Worm (Caenorhabditis elegans) whole organism, L1 larva: ENCODE data around the gene C48B4.12.

Experiments
- C34B4.2 ChIP-seq: sonication (generic microtip); optimal IDR thresholded peaks from 2 replicates; lab custom pipeline; 2017; ENCODE audit warnings: mild to moderate bottlenecking, missing genetic modification characterization, missing compliant biosample characterization
- F16B12.6 ChIP-seq: fragments of 150-350 bp; optimal IDR thresholded peaks from 2 replicates; lab custom pipeline; 2014; ENCODE audit warnings: missing biosample characterization, missing genetic modification characterization
- alr-1 ChIP-seq: fragments of 200-800 bp; sonication (Bioruptor generic); optimal IDR thresholded peaks from 2 replicates; lab custom pipeline; 2018; ENCODE audit warnings: borderline replicate concordance, mild to moderate bottlenecking, missing genetic modification characterization, missing compliant biosample characterization
- aly-2 ChIP-seq: fragments of 150-350 bp; optimal IDR thresholded peaks from 2 replicates; lab custom pipeline; 2014; ENCODE audit warnings: missing biosample characterization, missing genetic modification characterization
- ama-1 ChIP-seq: fragments of 150-350 bp; optimal IDR thresholded peaks from 2 replicates; lab custom pipeline; 2014
- blmp-1 ChIP-seq: fragments of 150-350 bp; optimal IDR thresholded peaks from 2 replicates; lab custom pipeline; 2014; ENCODE audit warnings: missing biosample characterization, missing genetic modification characterization
- ceh-8 ChIP-seq: fragments of 200-800 bp; sonication (Bioruptor generic); optimal IDR thresholded peaks from 2 replicates; lab custom pipeline; 2018; ENCODE audit warnings: mild to moderate bottlenecking, missing genetic modification characterization, moderate library complexity, missing compliant biosample characterization
- ceh-82 ChIP-seq, 3 experiments: fragments of 150-350 bp in 1 of 3; sonication (generic microtip) in 2 of 3; optimal IDR thresholded peaks; 2 replicates each; lab custom pipeline; 2014 to 2017; ENCODE audit warnings: missing biosample characterization in 3 of 3, missing genetic modification characterization in 3 of 3
- dpl-1 ChIP-seq, 3 experiments: fragments of 150-350 bp in 2 of 3; sonication (generic microtip) in 1 of 3; optimal IDR thresholded peaks; 2 replicates each; lab custom pipeline; 2014 to 2017; ENCODE audit warnings: missing biosample characterization in 3 of 3, missing genetic modification characterization in 3 of 3, missing genetic modification reagents in 3 of 3
- dsc-1 ChIP-seq: sonication (generic microtip); optimal IDR thresholded peaks from 2 replicates; lab custom pipeline; 2016; ENCODE audit warnings: mild to moderate bottlenecking, missing genetic modification characterization, missing compliant biosample characterization
- efl-1 ChIP-seq, 4 experiments: fragments of 150-350 bp; optimal IDR thresholded peaks in 3 of 4; peaks in 1 of 4; 1 replicate in 1 of 4; 2 replicates in 3 of 4; lab custom pipeline; 2014; ENCODE audit warnings: missing biosample characterization in 2 of 4, missing genetic modification characterization in 2 of 4, missing genetic modification reagents in 2 of 4
- efl-3 ChIP-seq: fragments of 200-800 bp; sonication (Bioruptor generic); optimal IDR thresholded peaks from 2 replicates; lab custom pipeline; 2018; ENCODE audit warnings: mild to moderate bottlenecking, missing genetic modification characterization, missing compliant biosample characterization
- egl-13 ChIP-seq: sonication (generic microtip); optimal IDR thresholded peaks from 2 replicates; lab custom pipeline; 2016; ENCODE audit warnings: missing genotype, missing genetic modification reagents, missing genetic modification characterization, missing compliant biosample characterization
- elt-2 ChIP-seq: sonication (generic microtip); optimal IDR thresholded peaks from 2 replicates; lab custom pipeline; 2016; ENCODE audit warnings: missing genetic modification characterization, mild to moderate bottlenecking, inconsistent platforms, missing compliant biosample characterization, missing genetic modification reagents
- ets-5 ChIP-seq: fragments of 200-800 bp; sonication (Bioruptor generic); IDR thresholded peaks from 2 replicates; pipeline ENCODE4 v1.3.6; 2022; ENCODE audit warnings: missing genetic modification characterization, missing compliant biosample characterization
- fkh-10 ChIP-seq: sonication (generic microtip); optimal IDR thresholded peaks from 2 replicates; lab custom pipeline; 2017; ENCODE audit warnings: missing biosample characterization, missing genetic modification reagents, missing genetic modification characterization
- fos-1 ChIP-seq: fragments of 150-350 bp; optimal IDR thresholded peaks from 2 replicates; lab custom pipeline; 2014; ENCODE audit warnings: missing biosample characterization, missing genetic modification characterization
- grh-1 ChIP-seq: fragments of 200-800 bp; sonication (Bioruptor generic); IDR thresholded peaks from 2 replicates; pipeline ENCODE4 v1.3.6; 2022; ENCODE audit warnings: missing genetic modification reagents, missing genetic modification characterization, missing compliant biosample characterization
- lin-14 ChIP-seq: fragments of 200-800 bp; sonication (Bioruptor generic); optimal IDR thresholded peaks from 2 replicates; lab custom pipeline; 2018; ENCODE audit warnings: mild to moderate bottlenecking, missing genetic modification characterization, moderate library complexity, missing compliant biosample characterization
- lin-15B ChIP-seq: fragments of 150-350 bp; sonication (generic microtip); optimal IDR thresholded peaks from 3 replicates; lab custom pipeline; 2014; ENCODE audit warnings: missing biosample characterization, missing genetic modification characterization
- lin-39 ChIP-seq: fragments of 150-350 bp; optimal IDR thresholded peaks from 2 replicates; lab custom pipeline; 2014; ENCODE audit warnings: missing biosample characterization, missing genetic modification reagents, missing genetic modification characterization
- lsy-2 ChIP-seq, 2 experiments: fragments of 150-350 bp; optimal IDR thresholded peaks; 2 replicates each; lab custom pipeline; 2014; ENCODE audit warnings: missing biosample characterization in 2 of 2, missing genetic modification characterization in 2 of 2
- mab-9 ChIP-seq: fragments of 200-800 bp; sonication (Bioruptor generic); IDR thresholded peaks from 2 replicates; pipeline ENCODE4 v1.3.6; 2022; ENCODE audit warnings: missing genetic modification reagents, missing genetic modification characterization, missing compliant biosample characterization
- mdl-1 ChIP-seq, 2 experiments: fragments of 150-350 bp; optimal IDR thresholded peaks; 2 replicates each; lab custom pipeline; 2014 to 2017; ENCODE audit warnings: missing biosample characterization in 2 of 2, missing genetic modification characterization in 2 of 2, inconsistent platforms in 1 of 2
- mef-2 ChIP-seq: fragments of 150-350 bp; optimal IDR thresholded peaks from 2 replicates; lab custom pipeline; 2014; ENCODE audit warnings: missing biosample characterization, missing genetic modification characterization
- mep-1 ChIP-seq: fragments of 150-350 bp; optimal IDR thresholded peaks from 2 replicates; lab custom pipeline; 2014; ENCODE audit warnings: missing biosample characterization, missing genetic modification characterization
- nhr-12 ChIP-seq: sonication (generic microtip); optimal IDR thresholded peaks from 2 replicates; lab custom pipeline; 2017; ENCODE audit warnings: missing biosample characterization, missing genetic modification characterization
- nhr-19 ChIP-seq: fragments of 200-800 bp; sonication (Bioruptor generic); conservative IDR thresholded peaks from 2 replicates; pipeline ENCODE4 v1.3.6; 2022; ENCODE audit warnings: missing genetic modification characterization, missing compliant biosample characterization
- nhr-20 ChIP-seq: sonication (generic microtip); optimal IDR thresholded peaks from 2 replicates; lab custom pipeline; 2016; ENCODE audit warnings: mild to moderate bottlenecking, missing genetic modification characterization, missing compliant biosample characterization
- nhr-28 ChIP-seq: fragments of 150-350 bp; optimal IDR thresholded peaks from 2 replicates; lab custom pipeline; 2014; ENCODE audit warnings: missing biosample characterization, missing genetic modification characterization
- nhr-47 ChIP-seq: sonication (generic microtip); optimal IDR thresholded peaks from 2 replicates; lab custom pipeline; 2016; ENCODE audit warnings: mild to moderate bottlenecking, missing genetic modification characterization, moderate library complexity, missing compliant biosample characterization
- nhr-71 ChIP-seq: sonication (generic microtip); optimal IDR thresholded peaks from 2 replicates; lab custom pipeline; 2016; ENCODE audit warnings: mild to moderate bottlenecking, missing genetic modification characterization, moderate library complexity, missing compliant biosample characterization
- nhr-77 ChIP-seq: fragments of 150-350 bp; optimal IDR thresholded peaks from 2 replicates; lab custom pipeline; 2014; ENCODE audit warnings: missing biosample characterization, missing genetic modification characterization
- nhr-84 ChIP-seq: sonication (generic microtip); optimal IDR thresholded peaks from 2 replicates; lab custom pipeline; 2017; ENCODE audit warnings: missing biosample characterization, missing genetic modification characterization
- nhr-85 ChIP-seq: sonication (generic microtip); peaks from one replicate; lab custom pipeline; 2016; ENCODE audit warnings: missing genetic modification characterization, inconsistent platforms, missing compliant biosample characterization
- nhr-90 ChIP-seq: sonication (generic microtip); optimal IDR thresholded peaks from 2 replicates; lab custom pipeline; 2016; ENCODE audit warnings: mild to moderate bottlenecking, missing genetic modification characterization, missing compliant biosample characterization; ENCODE audit not compliant: poor library complexity
- snpc-4 ChIP-seq: fragments of 150-350 bp; optimal IDR thresholded peaks from 2 replicates; lab custom pipeline; 2014; ENCODE audit warnings: missing biosample characterization, missing genetic modification characterization
- sox-4 ChIP-seq: sonication (generic microtip); optimal IDR thresholded peaks from 2 replicates; lab custom pipeline; 2016; ENCODE audit warnings: missing genetic modification characterization, missing compliant biosample characterization
- sup-37 ChIP-seq: fragments of 200-800 bp; sonication (Bioruptor generic); optimal IDR thresholded peaks from 2 replicates; lab custom pipeline; 2018; ENCODE audit warnings: mild to moderate bottlenecking, missing genetic modification characterization, missing compliant biosample characterization
- tlp-1 ChIP-seq: fragments of 150-350 bp; optimal IDR thresholded peaks from 2 replicates; lab custom pipeline; 2014; ENCODE audit warnings: missing biosample characterization, missing genetic modification characterization
- unc-30 ChIP-seq: sonication (generic microtip); optimal IDR thresholded peaks from 2 replicates; lab custom pipeline; 2017; ENCODE audit warnings: missing biosample characterization, missing genetic modification characterization
- unc-86 ChIP-seq: sonication (generic microtip); optimal IDR thresholded peaks from 2 replicates; lab custom pipeline; 2016; ENCODE audit warnings: missing genetic modification characterization, missing compliant biosample characterization
- vab-15 ChIP-seq: sonication (generic microtip); optimal IDR thresholded peaks from 2 replicates; lab custom pipeline; 2017; ENCODE audit warnings: missing genotype, mild to moderate bottlenecking, missing genetic modification characterization, missing compliant biosample characterization
- xbp-1 ChIP-seq: sonication (generic microtip); optimal IDR thresholded peaks from 2 replicates; lab custom pipeline; 2016; ENCODE audit warnings: missing genetic modification characterization, missing compliant biosample characterization
- ztf-11 ChIP-seq, 2 experiments: sonication (generic microtip); optimal IDR thresholded peaks; 2 replicates each; lab custom pipeline; 2016 to 2017; ENCODE audit warnings: missing genetic modification characterization in 2 of 2, missing biosample characterization in 1 of 2, missing compliant biosample characterization in 1 of 2
- ztf-4 ChIP-seq: fragments of 150-350 bp; optimal IDR thresholded peaks from 2 replicates; lab custom pipeline; 2014; ENCODE audit warnings: missing biosample characterization, missing genetic modification characterization

Gene C48B4.12

DNA sequence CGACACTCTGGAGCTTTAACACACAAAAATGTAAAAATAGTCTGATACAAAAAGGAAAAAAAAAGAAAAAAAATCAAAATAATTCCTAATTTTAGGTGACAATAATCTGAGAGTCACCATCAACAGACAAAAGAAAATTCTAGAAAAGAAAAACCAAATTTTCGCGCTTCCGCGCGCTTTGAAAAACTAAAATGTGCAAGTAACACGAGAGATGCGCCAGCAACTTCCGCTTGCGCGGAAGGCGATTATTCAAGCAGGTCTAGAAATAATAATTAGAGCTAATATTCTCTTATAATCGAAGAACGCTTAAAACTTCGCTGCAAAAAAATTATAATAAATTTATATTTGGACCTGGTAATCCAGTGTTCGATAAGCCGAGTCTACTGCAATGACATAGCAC lies 19.8 kb downstream of the C48B4.12 start:
- TF ChIP-seq ceh-82 (tag; optimal IDR thresholded peaks at IDR 0.05; lab: Kevin White, UChicago) (no peak), sup-37 (GFP tag; lab: Kevin White, UChicago) (no peak), mep-1 (tag; lab: Kevin White, UChicago) (no peak), efl-1 (optimal IDR thresholded peaks at IDR 0.05; lab: Kevin White, UChicago) (no peak), efl-1 (GFP tag; optimal IDR thresholded peaks at IDR 0.05 in 1 of 2; lab: Kevin White, UChicago) (peak in 1 of 2 experiments; percentile 17), aly-2 (tag; lab: Kevin White, UChicago) (no peak), sox-4 (no peak), nhr-20 (tag; lab: Kevin White, UChicago) (no peak), mef-2 (tag; lab: Kevin White, UChicago) (no peak)

ce11 chrIII:9617599-9618262 lies 20.6 kb downstream of the C48B4.12 start:
- TF ChIP-seq unc-30 (tag; lab: Kevin White, UChicago), result no peak
- TF ChIP-seq nhr-85 (tag; lab: Kevin White, UChicago), result peak; percentile 67
- no peak for TF ChIP-seq nhr-19
- TF ChIP-seq lin-14 (GFP tag; lab: Kevin White, UChicago), result peak; percentile 1
- TF ChIP-seq C34B4.2 (tag; lab: Kevin White, UChicago), result no peak
- no peak for TF ChIP-seq unc-86
- TF ChIP-seq fos-1 (tag; lab: Kevin White, UChicago), result no peak
- peak; percentile 13 for TF ChIP-seq blmp-1
- TF ChIP-seq grh-1 (GFP tag; lab: Robert Waterston, UW), result no peak
- TF ChIP-seq mep-1 (tag; lab: Kevin White, UChicago), result peak; percentile 17
- TF ChIP-seq dpl-1 (GFP tag; optimal IDR thresholded peaks at IDR 0.05; lab: Kevin White, UChicago), result peak in 1 of 3 experiments; percentile 8
- TF ChIP-seq efl-1 (optimal IDR thresholded peaks at IDR 0.05; lab: Kevin White, UChicago), result no peak
- peak in 1 of 2 experiments; percentile 16 for TF ChIP-seq efl-1 (GFP tag; optimal IDR thresholded peaks at IDR 0.05 in 1 of 2; lab: Kevin White, UChicago)
- TF ChIP-seq lin-15B (tag; lab: Kevin White, UChicago), result no peak
- no peak for TF ChIP-seq ets-5 (GFP tag; lab: Robert Waterston, UW)
- no peak for TF ChIP-seq ztf-11 (tag; optimal IDR thresholded peaks at IDR 0.05; lab: Kevin White, UChicago)
- TF ChIP-seq dsc-1 (tag; lab: Kevin White, UChicago), result no peak

- TF ChIP-seq C34B4.2 (tag; lab: Kevin White, UChicago) (no peak), egl-13 (tag; lab: Kevin White, UChicago) (peak; percentile 51), lin-39 (tag; lab: Kevin White, UChicago) (peak; percentile 2), snpc-4 (tag; lab: Kevin White, UChicago) (peak; percentile 50), xbp-1 (tag; lab: Kevin White, UChicago) (peak; percentile 77), F16B12.6 (tag; lab: Kevin White, UChicago) (peak; percentile 41), nhr-71 (peak; percentile 98), ets-5 (GFP tag; lab: Robert Waterston, UW) (no peak), nhr-90 (tag; lab: Kevin White, UChicago) (peak; percentile 85), tlp-1 (tag; lab: Kevin White, UChicago) (no peak), ceh-82 (tag; optimal IDR thresholded peaks at IDR 0.05; lab: Kevin White, UChicago) (peak; percentile 51 to 81 (median 70)), nhr-28 (tag; lab: Kevin White, UChicago) (no peak), mab-9 (GFP tag; lab: Robert Waterston, UW) (peak; percentile 28), lsy-2 (tag; optimal IDR thresholded peaks at IDR 0.05; lab: Kevin White, UChicago) (peak; percentile 82 to 93), mdl-1 (tag; optimal IDR thresholded peaks at IDR 0.05; lab: Kevin White, UChicago) (peak; percentile 86 to 99), elt-2 (peak; percentile 65), alr-1 (tag; lab: Kevin White, UChicago) (no peak), aly-2 (tag; lab: Kevin White, UChicago) (peak; percentile 33), nhr-47 (tag; lab: Kevin White, UChicago) (peak; percentile 93), ama-1 (no peak), nhr-84 (tag; lab: Kevin White, UChicago) (no peak), nhr-77 (tag; lab: Kevin White, UChicago) (peak; percentile 92), nhr-12 (tag; lab: Kevin White, UChicago) (no peak), efl-3 (GFP tag; lab: Kevin White, UChicago) (no peak), fkh-10 (GFP tag; lab: Kevin White, UChicago) (peak; percentile 19), ztf-4 (tag; lab: Kevin White, UChicago) (peak; percentile 92), vab-15 (no peak), ceh-8 (GFP tag; lab: Kevin White, UChicago) (peak; percentile 47), fos-1 (tag; lab: Kevin White, UChicago) (peak; percentile 58), sup-37 (GFP tag; lab: Kevin White, UChicago) (peak; percentile 59)
Observed at ce11 chrIII:9619079-9619761, 22.1 kb downstream of the C48B4.12 start, which contains the start of gene hlh-11. TSS of gene hlh-11 (plus strand) at chrIII:9619711.
